Fruit fly (Drosophila melanogaster) whole organism, embryonic: ENCODE data around the gene CaBP1.
A peak's percentile ranks its signal among the peaks of the same experiment; 100 is the strongest.

Experiments used
- Aef1 ChIP-seq: fragments of 200-800 bp; sonication (Bioruptor generic); IDR thresholded peaks from 3 replicates; pipeline ENCODE4 v1.3.6; 2022; ENCODE audit warnings: missing biosample characterization, missing genetic modification characterization
- CG10147 ChIP-seq: fragments of 200-800 bp; sonication (Bioruptor generic); optimal IDR thresholded peaks from 2 replicates; lab custom pipeline; 2019; ENCODE audit warnings: missing biosample characterization, mild to moderate bottlenecking, missing genetic modification characterization, moderate library complexity
- CG1024 ChIP-seq: fragments of 200-800 bp; sonication (Bioruptor generic); IDR thresholded peaks from 2 replicates; pipeline ENCODE4 v1.3.6; 2022; ENCODE audit warnings: missing biosample characterization, missing genetic modification characterization
- CG10543 ChIP-seq: fragments of 200-800 bp; sonication (Bioruptor generic); optimal IDR thresholded peaks from 3 replicates; lab custom pipeline; 2017; ENCODE audit warnings: missing biosample characterization, mild to moderate bottlenecking, missing genetic modification characterization, moderate library complexity
- CG11456 ChIP-seq: fragments of 200-800 bp; sonication (Bioruptor generic); IDR thresholded peaks from 3 replicates; pipeline ENCODE4 v1.3.6; 2022; ENCODE audit warnings: missing biosample characterization, missing genetic modification characterization
- CG1233 ChIP-seq: fragments of 200-800 bp; sonication (Bioruptor generic); optimal IDR thresholded peaks from 4 replicates; lab custom pipeline; 2018; ENCODE audit warnings: missing biosample characterization, mild to moderate bottlenecking, missing genetic modification characterization
- CG15269 ChIP-seq: fragments of 200-800 bp; sonication (Bioruptor generic); optimal IDR thresholded peaks from 2 replicates; lab custom pipeline; 2018; ENCODE audit warnings: missing biosample characterization, mild to moderate bottlenecking, missing genetic modification characterization, moderate library complexity
- CG15479 ChIP-seq: fragments of 200-800 bp; sonication (Bioruptor generic); optimal IDR thresholded peaks from 3 replicates; lab custom pipeline; 2019; ENCODE audit warnings: missing biosample characterization, mild to moderate bottlenecking, missing genetic modification characterization, moderate library complexity
- CG16779 ChIP-seq: fragments of 200-800 bp; sonication (Bioruptor generic); IDR thresholded peaks from 2 replicates; pipeline ENCODE4 v1.3.6; 2022; ENCODE audit warnings: missing biosample characterization, missing genetic modification characterization
- CG17361 ChIP-seq: fragments of 200-800 bp; sonication (Bioruptor generic); IDR thresholded peaks from 3 replicates; pipeline ENCODE4 v1.3.6; 2022; ENCODE audit warnings: missing biosample characterization, missing genetic modification characterization
- CG2678 ChIP-seq: fragments of 200-800 bp; sonication (Bioruptor generic); optimal IDR thresholded peaks from 3 replicates; lab custom pipeline; 2019; ENCODE audit warnings: missing biosample characterization, mild to moderate bottlenecking, missing genetic modification characterization, moderate library complexity
- CG3065 ChIP-seq: fragments of 200-800 bp; sonication (Bioruptor generic); optimal IDR thresholded peaks from 2 replicates; lab custom pipeline; 2016; ENCODE audit warnings: missing biosample characterization, missing genetic modification characterization
- CG32767 ChIP-seq: fragments of 200-800 bp; sonication (Bioruptor generic); IDR thresholded peaks from 2 replicates; pipeline ENCODE4 v1.3.6; 2022; ENCODE audit warnings: missing biosample characterization, missing genetic modification characterization
- CG3281 ChIP-seq: fragments of 200-800 bp; sonication (Bioruptor generic); optimal IDR thresholded peaks from 3 replicates; lab custom pipeline; 2017; ENCODE audit warnings: missing biosample characterization, mild to moderate bottlenecking, missing genetic modification characterization
- CG34224 ChIP-seq: fragments of 200-800 bp; sonication (Bioruptor generic); IDR thresholded peaks from 3 replicates; pipeline ENCODE4 v1.3.6; 2022; ENCODE audit warnings: missing biosample characterization, missing genetic modification characterization; ENCODE audit not compliant: partially characterized antibody
- CG6654 ChIP-seq: fragments of 200-800 bp; sonication (Bioruptor generic); optimal IDR thresholded peaks from 2 replicates; lab custom pipeline; 2017; ENCODE audit warnings: missing biosample characterization, mild to moderate bottlenecking, missing genetic modification characterization
- CG7839 ChIP-seq: fragments of 200-800 bp; sonication (Bioruptor generic); optimal IDR thresholded peaks from 3 replicates; lab custom pipeline; 2018; ENCODE audit warnings: missing biosample characterization, mild to moderate bottlenecking, missing genetic modification characterization, moderate library complexity
- CG8089 ChIP-seq: fragments of 200-800 bp; sonication (Bioruptor generic); optimal IDR thresholded peaks from 3 replicates; lab custom pipeline; 2016; ENCODE audit warnings: missing biosample characterization, missing genetic modification characterization
- CG8290 ChIP-seq, 3 experiments: fragments of 200-800 bp; sonication (Bioruptor generic); optimal IDR thresholded peaks; 2 replicates each; lab custom pipeline; 2016 to 2019; ENCODE audit warnings: missing biosample characterization in 3 of 3, missing genetic modification characterization in 3 of 3, mild to moderate bottlenecking in 2 of 3, moderate library complexity in 1 of 3
- CG9727 ChIP-seq: fragments of 200-800 bp; sonication (Bioruptor generic); optimal IDR thresholded peaks from 3 replicates; lab custom pipeline; 2017; ENCODE audit warnings: missing biosample characterization, mild to moderate bottlenecking, missing genetic modification characterization
- CkIIα-i1 ChIP-seq: fragments of 200-800 bp; sonication (Bioruptor generic); IDR thresholded peaks from 2 replicates; pipeline ENCODE4 v1.3.6; 2022; ENCODE audit warnings: missing biosample characterization, missing genetic modification characterization
- Deaf1 ChIP-seq: fragments of 200-800 bp; optimal IDR thresholded peaks from 3 replicates; lab custom pipeline; 2019; ENCODE audit warnings: missing biosample characterization, mild to moderate bottlenecking, missing genetic modification characterization, moderate library complexity
- Fer1 ChIP-seq: fragments of 200-800 bp; sonication (Bioruptor generic); optimal IDR thresholded peaks from 2 replicates; lab custom pipeline; 2017; ENCODE audit warnings: missing biosample characterization, mild to moderate bottlenecking, missing genetic modification characterization
- Fer3 ChIP-seq: fragments of 200-800 bp; sonication (Bioruptor generic); optimal IDR thresholded peaks from 2 replicates; lab custom pipeline; 2018; ENCODE audit warnings: missing biosample characterization, mild to moderate bottlenecking, missing genetic modification characterization, moderate library complexity
- HmgZ ChIP-seq: fragments of 200-800 bp; sonication (Bioruptor generic); optimal IDR thresholded peaks from 2 replicates; lab custom pipeline; 2018; ENCODE audit warnings: missing biosample characterization, mild to moderate bottlenecking, missing genetic modification characterization
- Hmr ChIP-seq: fragments of 200-800 bp; sonication (Bioruptor generic); optimal IDR thresholded peaks from 3 replicates; lab custom pipeline; 2017; ENCODE audit warnings: mild to moderate bottlenecking, missing biosample characterization, missing genetic modification reagents, missing genetic modification characterization
- MESR4 ChIP-seq: fragments of 200-800 bp; sonication (Bioruptor generic); optimal IDR thresholded peaks from 2 replicates; lab custom pipeline; 2018; ENCODE audit warnings: missing biosample characterization, mild to moderate bottlenecking, missing genetic modification characterization, moderate library complexity
- Med ChIP-seq: fragments of 200-800 bp; sonication (Bioruptor generic); peaks from one replicate; lab custom pipeline; 2016; ENCODE audit warnings: missing biosample characterization, missing genetic modification characterization, mild to moderate bottlenecking, inconsistent platforms, moderate library complexity
- Mrtf ChIP-seq: fragments of 200-800 bp; sonication (Bioruptor generic); IDR thresholded peaks from 3 replicates; pipeline ENCODE4 v1.3.6; 2022; ENCODE audit warnings: missing biosample characterization, missing genetic modification characterization
- NC2β ChIP-seq: fragments of 200-800 bp; sonication (Bioruptor generic); optimal IDR thresholded peaks from 2 replicates; lab custom pipeline; 2016; ENCODE audit warnings: missing biosample characterization, missing genetic modification characterization
- Poxn ChIP-seq: fragments of 200-800 bp; sonication (Bioruptor generic); IDR thresholded peaks from 2 replicates; pipeline ENCODE4 v1.3.6; 2022; ENCODE audit warnings: missing biosample characterization, missing genetic modification characterization
- Spps ChIP-seq: fragments of 200-800 bp; sonication (Bioruptor generic); optimal IDR thresholded peaks from 2 replicates; lab custom pipeline; 2018; ENCODE audit warnings: missing biosample characterization, mild to moderate bottlenecking, missing genetic modification characterization
- aop ChIP-seq: fragments of 200-800 bp; sonication (Bioruptor generic); IDR thresholded peaks from 2 replicates; pipeline ENCODE4 v1.3.6; 2022; ENCODE audit warnings: missing biosample characterization, missing genetic modification characterization
- ara ChIP-seq: fragments of 200-800 bp; sonication (Bioruptor generic); IDR thresholded peaks from 2 replicates; pipeline ENCODE4 v1.3.6; 2022; ENCODE audit warnings: missing biosample characterization, missing genetic modification characterization
- bigmax ChIP-seq: fragments of 200-800 bp; sonication (Bioruptor generic); optimal IDR thresholded peaks from 2 replicates; lab custom pipeline; 2018; ENCODE audit warnings: missing biosample characterization, mild to moderate bottlenecking, missing genetic modification characterization
- bowl ChIP-seq: fragments of 200-800 bp; sonication (Bioruptor generic); IDR thresholded peaks from 2 replicates; pipeline ENCODE4 v1.3.6; 2022; ENCODE audit warnings: missing biosample characterization, missing genetic modification characterization
- ci ChIP-seq: fragments of 200-800 bp; sonication (Bioruptor generic); IDR thresholded peaks from 3 replicates; pipeline ENCODE4 v1.3.6; 2022; ENCODE audit warnings: missing biosample characterization, missing genetic modification characterization
- corto ChIP-seq: fragments of 200-800 bp; sonication (Bioruptor generic); optimal IDR thresholded peaks from 2 replicates; lab custom pipeline; 2016; ENCODE audit warnings: missing biosample characterization, mild to moderate bottlenecking, missing genetic modification characterization, moderate library complexity
- emc ChIP-seq: fragments of 200-800 bp; sonication (Bioruptor generic); optimal IDR thresholded peaks from 2 replicates; lab custom pipeline; 2016; ENCODE audit warnings: missing biosample characterization, missing genetic modification characterization
- ems ChIP-seq: fragments of 200-800 bp; sonication (Bioruptor generic); optimal IDR thresholded peaks from 3 replicates; lab custom pipeline; 2016; ENCODE audit warnings: missing biosample characterization, missing genetic modification characterization
- exex ChIP-seq: fragments of 200-800 bp; sonication (Bioruptor generic); optimal IDR thresholded peaks from 4 replicates; lab custom pipeline; 2018; ENCODE audit warnings: missing biosample characterization, mild to moderate bottlenecking, missing genetic modification characterization, moderate library complexity
- jumu ChIP-seq: fragments of 200-800 bp; sonication (Bioruptor generic); optimal IDR thresholded peaks from 3 replicates; lab custom pipeline; 2016; ENCODE audit warnings: missing biosample characterization, missing genetic modification characterization
- lab ChIP-seq: fragments of 200-800 bp; sonication (Bioruptor generic); optimal IDR thresholded peaks from 3 replicates; lab custom pipeline; 2017; ENCODE audit warnings: missing biosample characterization, missing genetic modification characterization, mild to moderate bottlenecking, moderate library complexity, missing genetic modification reagents
- onecut ChIP-seq: fragments of 200-800 bp; sonication (Bioruptor generic); IDR thresholded peaks from 2 replicates; pipeline ENCODE4 v1.3.6; 2022; ENCODE audit warnings: missing biosample characterization, missing genetic modification characterization
- otp ChIP-seq: fragments of 200-800 bp; sonication (Bioruptor generic); IDR thresholded peaks from 3 replicates; pipeline ENCODE4, ENCODE4 v1.3.6; 2022; ENCODE audit warnings: missing biosample characterization, missing genetic modification characterization
- pum ChIP-seq: fragments of 200-800 bp; sonication (Bioruptor generic); optimal IDR thresholded peaks from 2 replicates; lab custom pipeline; 2016; ENCODE audit warnings: missing biosample characterization, missing genetic modification characterization
- pzg ChIP-seq: fragments of 200-800 bp; sonication (Bioruptor generic); optimal IDR thresholded peaks from 3 replicates; lab custom pipeline; 2018; ENCODE audit warnings: missing biosample characterization, mild to moderate bottlenecking, missing genetic modification characterization, moderate library complexity
- row ChIP-seq: fragments of 200-800 bp; sonication (Bioruptor generic); IDR thresholded peaks from 3 replicates; pipeline ENCODE4 v1.3.6; 2022; ENCODE audit warnings: missing biosample characterization, missing genetic modification characterization
- sc ChIP-seq, 3 experiments: fragments of >200 bp in 2 of 3; fragments of 200-800 bp in 1 of 3; sonication (Bioruptor generic) in 1 of 3; optimal IDR thresholded peaks; 2 replicates in 2 of 3; 3 replicates in 1 of 3; lab custom pipeline; 2017; ENCODE audit warnings: mild to moderate bottlenecking in 1 of 3, missing biosample characterization in 1 of 3, missing genetic modification characterization in 1 of 3, missing genetic modification reagents in 1 of 3
- sug ChIP-seq: fragments of 200-800 bp; optimal IDR thresholded peaks from 2 replicates; lab custom pipeline; 2019; ENCODE audit warnings: missing biosample characterization, mild to moderate bottlenecking, missing genetic modification characterization, moderate library complexity
- wek ChIP-seq: fragments of 200-800 bp; sonication (Bioruptor generic); optimal IDR thresholded peaks from 3 replicates; lab custom pipeline; 2018; ENCODE audit warnings: missing biosample characterization, mild to moderate bottlenecking, missing genetic modification characterization, moderate library complexity

Gene CaBP1

DNA sequence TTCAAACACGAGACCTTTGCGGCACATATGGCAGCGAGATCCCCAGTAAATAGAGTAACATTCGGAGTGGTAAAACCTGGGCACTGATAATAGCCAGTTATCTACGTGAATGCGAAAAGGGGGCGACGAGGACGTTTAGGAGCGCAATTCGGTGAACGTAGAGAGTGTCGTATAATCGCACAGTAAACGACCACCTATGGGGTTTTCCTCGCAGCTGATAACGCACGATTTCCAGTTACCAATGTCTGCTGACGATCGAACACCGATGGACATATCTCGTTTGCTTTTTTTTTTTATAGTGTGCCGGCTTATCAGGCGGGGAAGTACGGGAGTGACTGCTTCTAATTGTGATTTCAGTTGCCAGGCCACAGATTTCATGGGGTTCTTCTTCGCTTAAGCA lies 36.8 kb downstream of the CaBP1 start:
- TF ChIP-seq lab (GFP tag; lab: Kevin White, UChicago) (peak; percentile 63), Spps (no peak), emc (GFP tag; lab: Kevin White, UChicago) (no peak), ara (GFP tag; lab: Robert Waterston, UW) (no peak), Med (GFP tag; lab: Kevin White, UChicago) (peak; percentile 56), exex (tag; lab: Kevin White, UChicago) (peak; percentile 87), onecut (no peak), CG9727 (GFP tag; lab: Kevin White, UChicago) (no peak), CG16779 (GFP tag; lab: Robert Waterston, UW) (no peak), aop (GFP tag; lab: Robert Waterston, UW) (no peak), Fer1 (GFP tag; lab: Kevin White, UChicago) (peak; percentile 3), Aef1 (no peak), CG34224 (GFP tag; lab: Robert Waterston, UW) (no peak), CG10543 (peak; percentile 51), Hmr (GFP tag; lab: Kevin White, UChicago) (no peak), Mrtf (GFP tag; lab: Robert Waterston, UW) (no peak), bigmax (GFP tag; lab: Kevin White, UChicago) (no peak), CG6654 (GFP tag; lab: Kevin White, UChicago) (no peak), sug (tag; lab: Kevin White, UChicago) (peak; percentile 99), CG10147 (GFP tag; lab: Kevin White, UChicago) (no peak), CG3065 (GFP tag; lab: Kevin White, UChicago) (no peak), CG7839 (tag; lab: Kevin White, UChicago) (no peak), pum (no peak), CG11456 (GFP tag; lab: Robert Waterston, UW) (no peak), pzg (GFP tag; lab: Kevin White, UChicago) (no peak), CkIIα-i1 (no peak), wek (GFP tag; lab: Kevin White, UChicago) (no peak), CG1233 (no peak), Poxn (GFP tag; lab: Robert Waterston, UW) (no peak), Fer3 (no peak), CG8089 (no peak), CG15479 (peak; percentile 77), CG1024 (no peak), HmgZ (tag; lab: Kevin White, UChicago) (peak; percentile 29), MESR4 (no peak), CG32767 (GFP tag; lab: Robert Waterston, UW) (no peak), Deaf1 (peak; percentile 4), CG15269 (tag; lab: Kevin White, UChicago) (no peak), CG2678 (tag; lab: Kevin White, UChicago) (peak; percentile 32), CG8290 (GFP tag; optimal IDR thresholded peaks at IDR 0.05; lab: Kevin White, UChicago) (no peak), CG8290 (tag; optimal IDR thresholded peaks at IDR 0.05; lab: Kevin White, UChicago) (peak in 1 of 2 experiments; percentile 32), NC2β (no peak), corto (GFP tag; lab: Kevin White, UChicago) (no peak), row (GFP tag; lab: Robert Waterston, UW) (no peak), CG3281 (GFP tag; lab: Kevin White, UChicago) (peak; percentile 5), ci (GFP tag; lab: Robert Waterston, UW) (0 out of 3 replicates have a peak, but pooled peaks have one; percentile 29), bowl (GFP tag; lab: Robert Waterston, UW) (no peak), CG17361 (GFP tag; lab: Robert Waterston, UW) (no peak), jumu (no peak), sc (optimal IDR thresholded peaks at IDR 0.05; lab: Kevin White, UChicago) (no peak), sc (GFP tag; optimal IDR thresholded peaks at IDR 0.05; lab: Kevin White, UChicago) (no peak), otp (no peak), ems (GFP tag; lab: Kevin White, UChicago) (no peak)
